Fruit fly (Drosophila melanogaster): Measurements from ENCODE around the gene Targ1.

Targ1 gene

dm6 chr3L:21206486-21206885 is 3.8 kb upstream of the Targ1 start:
- TF ChIP-seq CG8119 (GFP tag; IDR thresholded peaks at IDR 0.05), result no peak
- TF ChIP-seq topi (GFP tag; optimal IDR thresholded peaks at IDR 0.05), result no peak
- TF ChIP-seq CG11762 (GFP tag; optimal IDR thresholded peaks at IDR 0.05; ENCODE audit: insufficient read depth), result no peak
- no peak for TF ChIP-seq Lpt (GFP tag; optimal IDR thresholded peaks at IDR 0.05)
- no peak for TF ChIP-seq CG32006 (GFP tag; optimal IDR thresholded peaks at IDR 0.05)

dm6 chr3L:21205496-21205824 is 2.8 kb upstream of the Targ1 start:
- TF ChIP-seq Sox14 (GFP tag; optimal IDR thresholded peaks at IDR 0.05) (no peak), Blimp-1 (GFP tag; optimal IDR thresholded peaks at IDR 0.05) (no peak), CG6808 (GFP tag; optimal IDR thresholded peaks at IDR 0.05) (no peak), CG8119 (GFP tag; IDR thresholded peaks at IDR 0.05) (no peak), dsx (GFP tag; optimal IDR thresholded peaks at IDR 0.05; ENCODE audit: poor library complexity, severe bottlenecking) (no peak), cyc (GFP tag; optimal IDR thresholded peaks at IDR 0.05) (no peak), ss (GFP tag; optimal IDR thresholded peaks at IDR 0.05) (no peak), CG31627 (GFP tag; optimal IDR thresholded peaks at IDR 0.05) (no peak), Lpt (GFP tag; optimal IDR thresholded peaks at IDR 0.05) (no peak), CG9139 (GFP tag; optimal IDR thresholded peaks at IDR 0.05) (no peak), svp (GFP tag) (no peak), achi (GFP tag; optimal IDR thresholded peaks at IDR 0.05) (no peak), CG16779 (tag; optimal IDR thresholded peaks at IDR 0.05) (no peak), fd59A (GFP tag; optimal IDR thresholded peaks at IDR 0.05) (no peak), CG11902 (GFP tag; optimal IDR thresholded peaks at IDR 0.05) (no peak), CG32006 (GFP tag; optimal IDR thresholded peaks at IDR 0.05) (no peak), OdsH (GFP tag; optimal IDR thresholded peaks at IDR 0.05) (no peak), CG6792 (GFP tag; optimal IDR thresholded peaks at IDR 0.05) (no peak)

- TF ChIP-seq Eip78C (GFP tag), result peak; percentile 12
- TF ChIP-seq Sox15 (GFP tag; optimal IDR thresholded peaks at IDR 0.05), result no peak
- TF ChIP-seq vri (GFP tag; optimal IDR thresholded peaks at IDR 0.05), result peak; percentile 0
- TF ChIP-seq fkh (GFP tag; optimal IDR thresholded peaks at IDR 0.05), result peak; percentile 95
- peak; percentile 70 for TF ChIP-seq svp (GFP tag)
These were observed 2.2 kb upstream of the Targ1 start for dm6 chr3L:21204581-21205495.

- TF ChIP-seq CG8119 (GFP tag; IDR thresholded peaks at IDR 0.05) (peak; percentile 40; the same call in 1 of the 3 replicates), vri (GFP tag; optimal IDR thresholded peaks at IDR 0.05) (peak; percentile 30), CG16779 (tag; optimal IDR thresholded peaks at IDR 0.05) (peak; percentile 10), svp (GFP tag) (peak; percentile 75), CG8632 (GFP tag; optimal IDR thresholded peaks at IDR 0.05) (no peak), Eip78C (GFP tag) (peak; percentile 82), Lpt (GFP tag; optimal IDR thresholded peaks at IDR 0.05) (peak; percentile 5), OdsH (GFP tag; optimal IDR thresholded peaks at IDR 0.05) (no peak)
These were observed 479 bp downstream of the Targ1 start for dm6 chr3L:21202029-21202776.

dm6 chr3L:21201246-21201896 is 1.3 kb downstream of the Targ1 start:
- TF ChIP-seq Ets96B (tag; optimal IDR thresholded peaks at IDR 0.05), result no peak
- TF ChIP-seq fkh (GFP tag; optimal IDR thresholded peaks at IDR 0.05), result peak; percentile 73
- TF ChIP-seq Gug (GFP tag; IDR thresholded peaks at IDR 0.05), result no peak

All from whole organism, prepupa.